Worm (Caenorhabditis elegans) whole organism, L2 larva: ENCODE data around the gene immt-1.

Experiments
- elt-1 ChIP-seq: fragments of 150-350 bp; optimal IDR thresholded peaks from 2 replicates; lab custom pipeline; 2014; ENCODE audit warnings: missing biosample characterization, missing genetic modification characterization
- nhr-10 ChIP-seq: sonication (generic microtip); optimal IDR thresholded peaks from 2 replicates; lab custom pipeline; 2017; ENCODE audit warnings: missing biosample characterization, missing genetic modification characterization

ce11 chrX:2663798-2664197 lies 23.2 kb downstream of the immt-1 start:
- no peak for TF ChIP-seq nhr-10
- TF ChIP-seq elt-1 (tag; lab: Kevin White, UChicago), result no peak
